Worm (Caenorhabditis elegans) whole organism, L4 larva: ENCODE measurements around the gene F15E6.10.

Experiments used
- D1046.2 ChIP-seq: fragments of 200-800 bp; sonication (Bioruptor generic); IDR thresholded peaks from 2 replicates; pipeline ENCODE4 v1.3.6; 2022; ENCODE audit warnings: missing genetic modification characterization, missing compliant biosample characterization
- F37D6.2 ChIP-seq: sonication (generic microtip); optimal IDR thresholded peaks from 2 replicates; lab custom pipeline; 2016; ENCODE audit warnings: mild to moderate bottlenecking, missing genetic modification characterization, missing compliant biosample characterization
- T20F7.1 ChIP-seq: fragments of 200-800 bp; sonication (Bioruptor generic); optimal IDR thresholded peaks from 2 replicates; lab custom pipeline; 2018; ENCODE audit warnings: mild to moderate bottlenecking, missing genetic modification characterization, missing compliant biosample characterization
- ZK546.5 ChIP-seq, 2 experiments: sonication (generic microtip); optimal IDR thresholded peaks; 2 replicates each; lab custom pipeline; 2017; ENCODE audit warnings: missing biosample characterization in 2 of 2, missing genetic modification characterization in 2 of 2
- ama-1 ChIP-seq: fragments of 150-350 bp; optimal IDR thresholded peaks from 2 replicates; lab custom pipeline; 2014; ENCODE audit warnings: inconsistent platforms, mixed read lengths
- attf-4 ChIP-seq: sonication (generic microtip); optimal IDR thresholded peaks from 3 replicates; lab custom pipeline; 2017; ENCODE audit warnings: missing biosample characterization, missing genetic modification characterization
- ces-1 ChIP-seq: fragments of 150-350 bp; sonication (generic microtip); optimal IDR thresholded peaks from 4 replicates; lab custom pipeline; 2014; ENCODE audit warnings: missing biosample characterization, missing genetic modification reagents, missing genetic modification characterization
- daf-16 ChIP-seq, 3 experiments: sonication (generic microtip); optimal IDR thresholded peaks; 2 replicates each; lab custom pipeline; 2016 to 2017; ENCODE audit warnings: missing genetic modification characterization in 3 of 3, missing genetic modification reagents in 3 of 3, mild to moderate bottlenecking in 2 of 3, missing compliant biosample characterization in 2 of 3, missing biosample characterization in 1 of 3, moderate library complexity in 1 of 3
- daf-8 ChIP-seq: fragments of 200-800 bp; sonication (Bioruptor generic); IDR thresholded peaks from 2 replicates; pipeline ENCODE4 v1.3.6; 2022; ENCODE audit warnings: missing genetic modification characterization, missing compliant biosample characterization
- dmd-6 ChIP-seq: fragments of 200-800 bp; sonication (Bioruptor generic); IDR thresholded peaks from 2 replicates; pipeline ENCODE4 v1.3.6; 2022; ENCODE audit warnings: missing genetic modification reagents, missing genetic modification characterization, missing compliant biosample characterization
- dpl-1 ChIP-seq: fragments of 150-350 bp; optimal IDR thresholded peaks from 2 replicates; lab custom pipeline; 2014; ENCODE audit warnings: missing biosample characterization, missing genetic modification reagents, missing genetic modification characterization
- duxl-1 ChIP-seq: sonication (generic microtip); optimal IDR thresholded peaks from 2 replicates; lab custom pipeline; 2016; ENCODE audit warnings: mild to moderate bottlenecking, missing genetic modification characterization, moderate library complexity, missing compliant biosample characterization; ENCODE audit not compliant: poor library complexity
- egl-27 ChIP-seq: sonication (generic microtip); optimal IDR thresholded peaks from 3 replicates; lab custom pipeline; 2017; ENCODE audit warnings: missing biosample characterization, missing genetic modification reagents, missing genetic modification characterization
- egl-43 ChIP-seq: fragments of 200-800 bp; sonication (Bioruptor generic); IDR thresholded peaks from 2 replicates; pipeline ENCODE4 v1.3.6; 2022; ENCODE audit warnings: missing genetic modification reagents, missing genetic modification characterization, missing compliant biosample characterization
- gei-8 ChIP-seq: fragments of 200-800 bp; sonication (Bioruptor generic); optimal IDR thresholded peaks from 2 replicates; lab custom pipeline; 2018; ENCODE audit warnings: mild to moderate bottlenecking, missing genetic modification characterization, missing compliant biosample characterization
- hlh-11 ChIP-seq: fragments of 200-800 bp; sonication (Bioruptor generic); optimal IDR thresholded peaks from 2 replicates; lab custom pipeline; 2018; ENCODE audit warnings: mild to moderate bottlenecking, missing genetic modification characterization, missing compliant biosample characterization
- hlh-30 ChIP-seq: sonication (generic microtip); optimal IDR thresholded peaks from 2 replicates; lab custom pipeline; 2017; ENCODE audit warnings: antibody characterized with exemption, mild to moderate bottlenecking, missing genetic modification characterization, missing compliant biosample characterization; ENCODE audit not compliant: insufficient read depth
- hmg-1.1 ChIP-seq: fragments of 200-800 bp; sonication (Bioruptor generic); IDR thresholded peaks from 2 replicates; pipeline ENCODE4 v1.3.6; 2022; ENCODE audit warnings: missing genetic modification reagents, missing genetic modification characterization, missing compliant biosample characterization
- lin-13 ChIP-seq: fragments of 150-350 bp; optimal IDR thresholded peaks from 2 replicates; lab custom pipeline; 2014; ENCODE audit warnings: missing biosample characterization, missing genetic modification reagents, missing genetic modification characterization
- lin-29 ChIP-seq: fragments of 200-800 bp; sonication (Bioruptor generic); IDR thresholded peaks from 2 replicates; pipeline ENCODE4 v1.3.6; 2022; ENCODE audit warnings: missing genetic modification reagents, missing genetic modification characterization, missing compliant biosample characterization
- lin-38 ChIP-seq: fragments of 200-800 bp; sonication (Bioruptor generic); IDR thresholded peaks from 2 replicates; pipeline ENCODE4 v1.3.6; 2022; ENCODE audit warnings: missing genetic modification reagents, missing genetic modification characterization, missing compliant biosample characterization
- lin-39 ChIP-seq: fragments of 150-350 bp; optimal IDR thresholded peaks from 2 replicates; lab custom pipeline; 2014; ENCODE audit warnings: missing biosample characterization, missing genetic modification reagents, missing genetic modification characterization
- lsy-2 ChIP-seq, 2 experiments: fragments of 150-350 bp in 1 of 2; sonication (generic microtip) in 1 of 2; optimal IDR thresholded peaks; 2 replicates each; lab custom pipeline; 2014 to 2017; ENCODE audit warnings: missing biosample characterization in 2 of 2, missing genetic modification characterization in 2 of 2
- madf-9 ChIP-seq: fragments of 200-800 bp; sonication (Bioruptor generic); conservative IDR thresholded peaks from 2 replicates; pipeline ENCODE4 v1.3.6; 2022; ENCODE audit warnings: missing genetic modification reagents, missing genetic modification characterization, missing compliant biosample characterization
- mep-1 ChIP-seq: fragments of 150-350 bp; sonication (generic microtip); optimal IDR thresholded peaks from 3 replicates; lab custom pipeline; 2014; ENCODE audit warnings: missing biosample characterization, missing genetic modification characterization
- nhr-102 ChIP-seq: sonication (generic microtip); optimal IDR thresholded peaks from 2 replicates; lab custom pipeline; 2016; ENCODE audit warnings: mild to moderate bottlenecking, missing genetic modification characterization, moderate library complexity, missing compliant biosample characterization
- nhr-237 ChIP-seq: sonication (generic microtip); optimal IDR thresholded peaks from 2 replicates; lab custom pipeline; 2017; ENCODE audit warnings: missing biosample characterization, missing genetic modification characterization
- nhr-25 ChIP-seq: sonication (generic microtip); optimal IDR thresholded peaks from 2 replicates; lab custom pipeline; 2017; ENCODE audit warnings: missing genetic modification characterization, mild to moderate bottlenecking, missing compliant biosample characterization, antibody characterized with exemption, moderate library complexity, borderline replicate concordance; ENCODE audit not compliant: insufficient read depth
- nhr-28 ChIP-seq: fragments of 150-350 bp; optimal IDR thresholded peaks from 2 replicates; lab custom pipeline; 2014; ENCODE audit warnings: missing biosample characterization, missing genetic modification characterization
- nhr-41 ChIP-seq: fragments of 200-800 bp; sonication (Bioruptor generic); IDR thresholded peaks from 2 replicates; pipeline ENCODE4 v1.3.6; 2022; ENCODE audit warnings: missing genetic modification reagents, missing genetic modification characterization, missing compliant biosample characterization
- nhr-48 ChIP-seq: sonication (generic microtip); optimal IDR thresholded peaks from 2 replicates; lab custom pipeline; 2016; ENCODE audit warnings: mild to moderate bottlenecking, missing genetic modification characterization, missing compliant biosample characterization
- nhr-6 ChIP-seq: fragments of 150-350 bp; optimal IDR thresholded peaks from 2 replicates; lab custom pipeline; 2014; ENCODE audit warnings: missing biosample characterization, missing genetic modification characterization
- nhr-76 ChIP-seq: fragments of 150-350 bp; optimal IDR thresholded peaks from 2 replicates; lab custom pipeline; 2014; ENCODE audit warnings: missing biosample characterization, missing genetic modification characterization
- pha-4 ChIP-seq, 2 experiments: fragments of 150-350 bp in 1 of 2; fragments of 200-800 bp in 1 of 2; sonication (Bioruptor generic) in 1 of 2; IDR thresholded peaks in 1 of 2; optimal IDR thresholded peaks in 1 of 2; 2 replicates each; pipeline versions ENCODE4 v1.3.6 to Lab custom; 2014 to 2022; ENCODE audit warnings: missing genetic modification characterization in 2 of 2, missing genetic modification reagents in 2 of 2, missing biosample characterization in 1 of 2, missing compliant biosample characterization in 1 of 2
- php-3 ChIP-seq: fragments of 200-800 bp; sonication (Bioruptor generic); IDR thresholded peaks from 2 replicates; pipeline ENCODE4 v1.3.6; 2022; ENCODE audit warnings: missing genetic modification reagents, missing genetic modification characterization, missing compliant biosample characterization
- saeg-2 ChIP-seq: fragments of 200-800 bp; sonication (Bioruptor generic); IDR thresholded peaks from 2 replicates; pipeline ENCODE4 v1.3.6; 2022; ENCODE audit warnings: missing genetic modification reagents, missing genetic modification characterization, missing compliant biosample characterization
- sdz-12 ChIP-seq: fragments of 200-800 bp; sonication (Bioruptor generic); optimal IDR thresholded peaks from 2 replicates; lab custom pipeline; 2018; ENCODE audit warnings: mild to moderate bottlenecking, missing genetic modification characterization, missing compliant biosample characterization
- set-16 ChIP-seq: fragments of 200-800 bp; sonication (Bioruptor generic); IDR thresholded peaks from 2 replicates; pipeline ENCODE4 v1.3.6; 2022; ENCODE audit warnings: missing genetic modification reagents, missing genetic modification characterization, missing compliant biosample characterization
- tag-97 ChIP-seq: fragments of 200-800 bp; sonication (Bioruptor generic); IDR thresholded peaks from 2 replicates; pipeline ENCODE4 v1.3.6; 2022; ENCODE audit warnings: missing genetic modification characterization, missing compliant biosample characterization
- tra-1 ChIP-seq: fragments of 200-800 bp; sonication (Bioruptor generic); IDR thresholded peaks from 2 replicates; pipeline ENCODE4 v1.3.6; 2022; ENCODE audit warnings: missing genetic modification reagents, missing genetic modification characterization, missing compliant biosample characterization
- unc-62 ChIP-seq, 3 experiments: fragments of 150-350 bp in 1 of 3; sonication (generic microtip); optimal IDR thresholded peaks in 2 of 3; peaks in 1 of 3; 1 replicate in 1 of 3; 2 replicates in 2 of 3; lab custom pipeline; 2014 to 2017; ENCODE audit warnings: missing biosample characterization in 3 of 3, missing genetic modification characterization in 3 of 3, missing genetic modification reagents in 3 of 3, missing genotype in 1 of 3
- zag-1 ChIP-seq: fragments of 150-350 bp; optimal IDR thresholded peaks from 2 replicates; lab custom pipeline; 2014; ENCODE audit warnings: missing biosample characterization, missing genetic modification characterization

F15E6.10 gene

ce11 chrIV:4247334-4247733, 45.3 kb upstream of the F15E6.10 start (continued):
- TF ChIP-seq dpl-1 (GFP tag; lab: Kevin White, UChicago) (peak; percentile 74), D1046.2 (GFP tag; lab: Robert Waterston, UW) (no peak), lin-29 (GFP tag; lab: Robert Waterston, UW) (no peak), daf-16 (GFP tag; optimal IDR thresholded peaks at IDR 0.05; lab: Kevin White, UChicago) (no peak), daf-16 (tag; optimal IDR thresholded peaks at IDR 0.05; lab: Kevin White, UChicago) (peak; percentile 0), duxl-1 (tag; lab: Kevin White, UChicago) (peak; percentile 15), nhr-28 (no peak), zag-1 (tag; lab: Kevin White, UChicago) (no peak)
- TF ChIP-seq, all 104 proteins: peak for 10

- TF ChIP-seq hmg-1.1 (GFP tag; lab: Robert Waterston, UW) (no peak), dmd-6 (no peak), mep-1 (tag; lab: Kevin White, UChicago) (no peak), php-3 (GFP tag; lab: Robert Waterston, UW) (no peak), nhr-237 (tag; lab: Kevin White, UChicago) (no peak), ZK546.5 (tag; optimal IDR thresholded peaks at IDR 0.05; lab: Kevin White, UChicago) (no peak), tag-97 (GFP tag; lab: Robert Waterston, UW) (no peak), nhr-41 (GFP tag; lab: Robert Waterston, UW) (no peak), lin-39 (tag; lab: Kevin White, UChicago) (no peak), saeg-2 (GFP tag; lab: Robert Waterston, UW) (no peak), nhr-25 (tag; lab: Kevin White, UChicago) (no peak), hlh-30 (tag; lab: Kevin White, UChicago) (no peak), tra-1 (no peak), madf-9 (GFP tag; lab: Robert Waterston, UW) (no peak), ces-1 (GFP tag; lab: Kevin White, UChicago) (no peak), nhr-76 (tag; lab: Kevin White, UChicago) (no peak)
Measured at ce11 chrIV:4247770-4248169, 44.9 kb upstream of the F15E6.10 start, which contains the start of gene ama-1. Gene ama-1, plus strand, starts transcription at chrIV:4248070.

- TF ChIP-seq daf-8 (GFP tag; lab: Robert Waterston, UW), result no peak
- no peak for TF ChIP-seq nhr-6
- peak; percentile 77 for TF ChIP-seq set-16 (GFP tag; lab: Robert Waterston, UW)
- TF ChIP-seq, all 104 proteins: peak for 1
Measured at ce11 chrIV:4254989-4255582, 37.6 kb upstream of the F15E6.10 start.

- peak; percentile 19 for TF ChIP-seq hlh-11 (tag; lab: Kevin White, UChicago)
- TF ChIP-seq nhr-6, result no peak
- no peak for TF ChIP-seq T20F7.1 (GFP tag; lab: Kevin White, UChicago)
- TF ChIP-seq dmd-6, result peak; percentile 58
- TF ChIP-seq pha-4 (GFP tag; IDR thresholded peaks at IDR 0.05; lab: Robert Waterston, UW), result no peak
- TF ChIP-seq pha-4 (tag; optimal IDR thresholded peaks at IDR 0.05; lab: Kevin White, UChicago), result no peak
- no peak for TF ChIP-seq F37D6.2 (tag; lab: Kevin White, UChicago)
- TF ChIP-seq zag-1 (tag; lab: Kevin White, UChicago), result no peak
- TF ChIP-seq hmg-1.1 (GFP tag; lab: Robert Waterston, UW), result no peak
- TF ChIP-seq nhr-76 (tag; lab: Kevin White, UChicago), result no peak
- no peak for TF ChIP-seq nhr-102 (tag; lab: Kevin White, UChicago)
- no peak for TF ChIP-seq ama-1
- no peak for TF ChIP-seq lsy-2 (tag; optimal IDR thresholded peaks at IDR 0.05; lab: Kevin White, UChicago)
- TF ChIP-seq egl-27 (tag; lab: Kevin White, UChicago), result no peak
- TF ChIP-seq dpl-1 (GFP tag; lab: Kevin White, UChicago), result no peak
- TF ChIP-seq sdz-12, result no peak
- TF ChIP-seq nhr-28, result peak; percentile 45
- TF ChIP-seq egl-43 (GFP tag; lab: Robert Waterston, UW), result no peak
- TF ChIP-seq attf-4 (tag; lab: Kevin White, UChicago), result no peak
- TF ChIP-seq lin-13 (GFP tag; lab: Kevin White, UChicago), result no peak
- peak in 1 of 2 experiments; percentile 70 for TF ChIP-seq unc-62 (GFP tag; optimal IDR thresholded peaks at IDR 0.05 in 1 of 2; lab: Kevin White, UChicago)
- TF ChIP-seq unc-62 (tag; optimal IDR thresholded peaks at IDR 0.05; lab: Kevin White, UChicago), result no peak
- no peak for TF ChIP-seq gei-8 (GFP tag; lab: Kevin White, UChicago)
- TF ChIP-seq nhr-48 (tag; lab: Kevin White, UChicago), result no peak
- TF ChIP-seq lin-38 (GFP tag; lab: Robert Waterston, UW), result no peak
- TF ChIP-seq mep-1 (tag; lab: Kevin White, UChicago), result no peak
- TF ChIP-seq lin-39 (tag; lab: Kevin White, UChicago), result no peak
Measured at ce11 chrIV:4259433-4259832, 33.2 kb upstream of the F15E6.10 start.
